Worm (Caenorhabditis elegans): ENCODE results near the gene T08H10.3.

The T08H10.3 gene

ce11 chrV:4471065-4471464, at the start of gene T08H10.3:
Gene T08H10.3, plus strand, starts transcription at chrV:4471365.
- TF ChIP-seq crh-2 (tag; optimal IDR thresholded peaks at IDR 0.05) (no peak), gmeb-1 (tag; optimal IDR thresholded peaks at IDR 0.05) (no peak), snpc-4 (tag; optimal IDR thresholded peaks at IDR 0.05) (no peak), mab-5 (tag; optimal IDR thresholded peaks at IDR 0.05) (no peak), lsy-2 (tag; optimal IDR thresholded peaks at IDR 0.05) (no peak), Y55F3AM.14 (GFP tag; optimal IDR thresholded peaks at IDR 0.05) (no peak), nhr-77 (tag; optimal IDR thresholded peaks at IDR 0.05) (no peak), ceh-82 (tag; optimal IDR thresholded peaks at IDR 0.05) (no peak)

- TF ChIP-seq nhr-6 (tag; optimal IDR thresholded peaks at IDR 0.05) (no peak), sma-3 (GFP tag; optimal IDR thresholded peaks at IDR 0.05) (no peak), lin-13 (GFP tag; optimal IDR thresholded peaks at IDR 0.05) (no peak), ama-1 (optimal IDR thresholded peaks at IDR 0.05) (no peak), ztf-4 (tag; optimal IDR thresholded peaks at IDR 0.05) (no peak), R02D3.7 (tag; optimal IDR thresholded peaks at IDR 0.05) (no peak), sem-4 (tag; optimal IDR thresholded peaks at IDR 0.05) (no peak), Y55F3AM.14 (GFP tag; optimal IDR thresholded peaks at IDR 0.05) (no peak), unc-39 (tag; optimal IDR thresholded peaks at IDR 0.05) (no peak), mab-5 (tag; optimal IDR thresholded peaks at IDR 0.05) (no peak)
These were observed 49.7 kb upstream of the T08H10.3 start, which contains the start of gene skr-14 for ce11 chrV:4421475-4421874. Gene skr-14, minus strand, starts transcription at chrV:4421575.

ce11 chrV:4422127-4422526, 49.0 kb upstream of the T08H10.3 start, which contains the start of gene skr-7:
Gene skr-7, plus strand, starts transcription at chrV:4422427.
- TF ChIP-seq nhr-23 (tag; optimal IDR thresholded peaks at IDR 0.05): no peak
- TF ChIP-seq lsy-2 (tag; optimal IDR thresholded peaks at IDR 0.05): no peak
- TF ChIP-seq crh-2 (tag; optimal IDR thresholded peaks at IDR 0.05): no peak
- no peak for TF ChIP-seq peb-1 (tag; optimal IDR thresholded peaks at IDR 0.05)
- no peak for TF ChIP-seq nhr-129 (tag; optimal IDR thresholded peaks at IDR 0.05)
- no peak for TF ChIP-seq Y55F3AM.14 (GFP tag; optimal IDR thresholded peaks at IDR 0.05)
- TF ChIP-seq F13H6.1 (tag; optimal IDR thresholded peaks at IDR 0.05): no peak
- TF ChIP-seq ceh-16 (tag; optimal IDR thresholded peaks at IDR 0.05): no peak
- TF ChIP-seq ZK546.5 (tag; optimal IDR thresholded peaks at IDR 0.05): no peak
- no peak for TF ChIP-seq nhr-77 (tag; optimal IDR thresholded peaks at IDR 0.05)
- no peak for TF ChIP-seq sem-4 (tag; optimal IDR thresholded peaks at IDR 0.05)
- TF ChIP-seq dmd-4 (tag; optimal IDR thresholded peaks at IDR 0.05): no peak
- no peak for TF ChIP-seq elt-3 (tag; optimal IDR thresholded peaks at IDR 0.05)
- TF ChIP-seq unc-55 (GFP tag; optimal IDR thresholded peaks at IDR 0.05): no peak

ce11 chrV:4423087-4423486, 48.1 kb upstream of the T08H10.3 start:
- no peak for TF ChIP-seq nhr-12 (tag; optimal IDR thresholded peaks at IDR 0.05)
- no peak for TF ChIP-seq aly-2 (tag; optimal IDR thresholded peaks at IDR 0.05)
- TF ChIP-seq ama-1 (optimal IDR thresholded peaks at IDR 0.05): no peak
- TF ChIP-seq Y55F3AM.14 (GFP tag; optimal IDR thresholded peaks at IDR 0.05): no peak
- TF ChIP-seq crh-2 (tag; optimal IDR thresholded peaks at IDR 0.05): no peak
- TF ChIP-seq nhr-6 (tag; optimal IDR thresholded peaks at IDR 0.05): no peak
- TF ChIP-seq lin-11 (tag; optimal IDR thresholded peaks at IDR 0.05): no peak
- TF ChIP-seq elt-3 (tag; optimal IDR thresholded peaks at IDR 0.05): no peak
- TF ChIP-seq gmeb-1 (tag; optimal IDR thresholded peaks at IDR 0.05): no peak
- TF ChIP-seq dmd-4 (tag; optimal IDR thresholded peaks at IDR 0.05): no peak
- TF ChIP-seq unc-62 (GFP tag; optimal IDR thresholded peaks at IDR 0.05): no peak
- TF ChIP-seq sma-9 (GFP tag; optimal IDR thresholded peaks at IDR 0.05): no peak
- TF ChIP-seq sma-9 (tag; optimal IDR thresholded peaks at IDR 0.05): no peak
- TF ChIP-seq lsy-2 (tag; optimal IDR thresholded peaks at IDR 0.05): no peak
- no peak for TF ChIP-seq sma-3 (GFP tag; optimal IDR thresholded peaks at IDR 0.05)
- no peak for TF ChIP-seq zag-1 (tag; optimal IDR thresholded peaks at IDR 0.05)
- no peak for TF ChIP-seq nhr-129 (tag; optimal IDR thresholded peaks at IDR 0.05)
- TF ChIP-seq snpc-4 (tag; optimal IDR thresholded peaks at IDR 0.05): no peak

ce11 chrV:4423860-4424401, 47.2 kb upstream of the T08H10.3 start, which contains the start of the genes Y47D7A.9 and Y47D7A.19:
Gene Y47D7A.9, minus strand, starts transcription at chrV:4423960.
Gene Y47D7A.19, plus strand, starts transcription at chrV:4424351.
- TF ChIP-seq nhr-23 (tag; optimal IDR thresholded peaks at IDR 0.05): no peak
- no peak for TF ChIP-seq lin-11 (tag; optimal IDR thresholded peaks at IDR 0.05)
- TF ChIP-seq nhr-10 (tag; optimal IDR thresholded peaks at IDR 0.05): no peak
- TF ChIP-seq blmp-1 (tag; optimal IDR thresholded peaks at IDR 0.05; ENCODE audit: insufficient read depth): no peak
- TF ChIP-seq lsy-2 (tag; optimal IDR thresholded peaks at IDR 0.05): no peak
- TF ChIP-seq ceh-82 (tag; optimal IDR thresholded peaks at IDR 0.05): no peak
- TF ChIP-seq sem-4 (tag; optimal IDR thresholded peaks at IDR 0.05): no peak
- TF ChIP-seq nhr-237 (tag; optimal IDR thresholded peaks at IDR 0.05): no peak
- no peak for TF ChIP-seq ZK546.5 (tag; optimal IDR thresholded peaks at IDR 0.05)
- TF ChIP-seq mdl-1 (tag; optimal IDR thresholded peaks at IDR 0.05): no peak
- TF ChIP-seq egl-27 (tag; optimal IDR thresholded peaks at IDR 0.05): no peak
- no peak for TF ChIP-seq mbf-1 (tag; optimal IDR thresholded peaks at IDR 0.05)
